Fruit fly (Drosophila melanogaster) ovary, adult (tissue): Measurements from ENCODE around the gene bchs.

ENCODE experiments used
- CG17801 ChIP-seq: fragments of 200-800 bp; optimal IDR thresholded peaks from 2 replicates; lab custom pipeline; 2019; ENCODE audit warnings: missing biosample characterization, mild to moderate bottlenecking, missing genetic modification characterization, moderate library complexity; ENCODE audit not compliant: partially characterized antibody

The bchs gene

DNA sequence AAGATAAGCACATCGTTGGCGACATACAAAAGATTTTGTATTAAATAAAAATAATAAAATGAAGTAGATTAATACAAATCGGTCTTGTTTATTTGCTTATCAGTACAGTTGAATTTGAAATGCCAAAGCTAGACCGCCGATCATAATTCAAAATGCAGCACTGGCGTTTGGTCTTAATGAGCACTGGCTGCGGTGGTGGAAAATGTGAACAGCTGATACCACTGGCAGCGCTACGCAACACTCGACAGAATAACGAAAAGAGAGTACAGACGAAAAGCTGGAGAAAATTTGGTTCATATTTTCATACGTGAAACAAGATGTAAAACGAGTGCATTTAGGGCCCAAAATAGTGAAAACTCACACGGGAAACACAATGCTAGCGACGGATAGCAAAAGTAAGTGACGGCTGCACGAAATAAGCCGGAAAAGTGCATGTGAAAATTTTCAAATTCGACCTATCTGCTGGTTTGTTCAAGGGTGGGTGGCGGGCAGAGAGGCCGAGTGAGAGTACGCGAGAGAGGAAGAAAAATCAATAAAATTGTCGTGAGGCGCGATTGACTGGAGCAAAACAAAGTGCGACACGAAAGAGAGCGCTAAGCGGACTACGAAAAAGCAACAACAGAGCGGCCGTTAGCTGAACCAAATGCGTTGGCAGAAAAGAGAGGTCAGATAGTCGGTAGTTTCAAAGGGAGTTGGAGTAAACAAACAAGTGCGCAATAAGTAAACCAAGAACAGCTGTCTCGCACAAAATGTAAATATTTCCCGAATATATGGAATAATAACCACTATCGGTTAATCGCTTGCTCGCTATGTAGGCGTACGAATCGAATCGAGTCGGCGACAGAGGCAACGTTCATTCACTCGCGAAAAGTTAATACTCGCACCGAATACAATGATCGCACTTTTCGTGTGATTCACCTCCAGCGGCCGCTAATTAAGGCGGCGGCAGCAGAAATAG is at the start of gene bchs:
bchs (plus strand) TSS at position 277 of the 958 bp plus-strand sequence.
- no peak for TF ChIP-seq CG17801 (GFP tag; lab: Kevin White, UChicago)

- TF ChIP-seq CG17801 (GFP tag; lab: Kevin White, UChicago): no peak
These were observed 40.2 kb upstream of the bchs start for dm6 chr2L:5866791-5867190.

- TF ChIP-seq CG17801 (GFP tag; lab: Kevin White, UChicago): no peak
These were observed 35.9 kb upstream of the bchs start for dm6 chr2L:5870838-5871702.

- peak; percentile 31 for TF ChIP-seq CG17801 (GFP tag; lab: Kevin White, UChicago)
These were observed 30.4 kb upstream of the bchs start for dm6 chr2L:5876474-5877067.

dm6 chr2L:5879363-5879934 is 27.5 kb upstream of the bchs start, which contains the start of gene rau:
Gene rau, minus strand, starts transcription at chr2L:5879498.
- peak; percentile 55 for TF ChIP-seq CG17801 (GFP tag; lab: Kevin White, UChicago)

DNA sequence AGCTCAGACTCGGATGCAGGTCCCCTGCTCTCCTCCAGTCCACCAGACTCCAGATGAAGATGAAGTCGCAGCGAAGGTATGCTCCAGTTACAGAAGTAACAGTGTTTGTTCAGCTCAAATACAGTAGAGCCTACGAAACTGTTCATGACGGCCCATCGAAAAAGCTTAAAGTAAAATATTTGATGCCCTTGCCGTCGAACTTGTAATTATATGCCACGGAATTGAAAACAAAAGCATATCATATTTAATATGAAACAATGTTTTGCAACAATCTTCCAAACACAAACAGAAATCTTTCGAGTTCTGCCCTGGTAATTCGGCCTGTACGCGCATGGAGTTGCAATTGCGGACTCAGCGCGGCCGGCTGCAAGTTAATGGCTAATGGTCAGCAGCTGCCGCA is 25.8 kb upstream of the bchs start:
- TF ChIP-seq CG17801 (GFP tag; lab: Kevin White, UChicago): no peak

DNA sequence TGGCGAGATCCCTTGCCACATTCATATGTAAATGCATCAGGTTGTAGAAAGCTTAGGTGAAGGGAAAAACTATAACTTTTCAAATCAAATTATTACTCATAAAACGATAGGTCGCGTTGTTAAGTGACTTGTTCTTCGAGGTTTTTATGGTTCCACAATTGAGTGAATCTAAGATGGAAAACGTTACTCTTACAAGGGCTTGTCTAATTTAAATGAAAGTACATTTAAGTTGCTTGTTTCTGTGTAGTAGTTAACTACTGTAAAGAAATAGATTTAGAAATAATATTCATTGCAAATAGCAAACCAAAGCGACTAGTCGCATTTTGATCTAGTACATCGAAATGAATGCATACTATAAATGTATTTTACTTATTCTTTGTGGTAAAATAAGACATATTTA is 23.5 kb upstream of the bchs start, which contains the start of gene CG44574:
CG44574 (plus strand) TSS at position 301 of the 400 bp plus-strand sequence.
- TF ChIP-seq CG17801 (GFP tag; lab: Kevin White, UChicago): no peak

- TF ChIP-seq CG17801 (GFP tag; lab: Kevin White, UChicago): no peak
These were observed 22.3 kb upstream of the bchs start, which contains the start of the genes Sfp26Ac and CG43185 for dm6 chr2L:5884674-5885073. Gene Sfp26Ac, minus strand, starts transcription at chr2L:5884774. Gene CG43185, plus strand, starts transcription at chr2L:5884888.

- no peak for TF ChIP-seq CG17801 (GFP tag; lab: Kevin White, UChicago)
These were observed 21.3 kb upstream of the bchs start, which contains the start of gene CG9029 for dm6 chr2L:5885702-5886101. Gene CG9029, plus strand, starts transcription at chr2L:5886002.

- TF ChIP-seq CG17801 (GFP tag; lab: Kevin White, UChicago): no peak
These were observed 20.0 kb upstream of the bchs start for dm6 chr2L:5886955-5887354.

DNA sequence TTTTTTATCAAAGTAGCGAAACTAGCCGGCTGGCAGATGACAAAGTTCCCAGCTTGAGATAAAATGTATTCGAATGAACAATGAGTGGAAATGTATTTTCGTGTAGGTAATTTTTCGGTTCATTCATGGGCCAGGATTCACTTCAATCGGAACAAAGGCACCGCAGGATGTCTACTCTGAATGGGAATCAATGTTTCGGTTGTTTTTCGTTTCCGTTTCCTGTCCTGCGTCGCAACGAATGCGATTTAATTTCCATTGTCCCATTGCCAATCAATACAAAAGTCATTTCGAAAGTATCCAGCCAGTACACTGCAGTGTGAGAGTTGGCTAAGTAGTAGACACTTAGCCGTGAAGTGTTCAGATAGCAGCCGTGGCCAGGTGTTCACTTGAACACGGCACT is 16.4 kb upstream of the bchs start:
- no peak for TF ChIP-seq CG17801 (GFP tag; lab: Kevin White, UChicago)

dm6 chr2L:5892762-5893161 is 14.2 kb upstream of the bchs start, which contains the start of gene Acp26Ab:
Gene Acp26Ab, minus strand, starts transcription at chr2L:5892862.
- TF ChIP-seq CG17801 (GFP tag; lab: Kevin White, UChicago): no peak

dm6 chr2L:5893796-5894195 is 13.2 kb upstream of the bchs start, which contains the start of gene Acp26Aa:
Gene Acp26Aa, minus strand, starts transcription at chr2L:5893896.
- TF ChIP-seq CG17801 (GFP tag; lab: Kevin White, UChicago): no peak

dm6 chr2L:5894533-5894932 is 12.4 kb upstream of the bchs start:
- no peak for TF ChIP-seq CG17801 (GFP tag; lab: Kevin White, UChicago)
